Worm (Caenorhabditis elegans) whole organism, L2 larva: ENCODE data around the gene C25H3.11.
A peak's percentile ranks its signal among the peaks of the same experiment; 100 is the strongest.

Source experiments
- C34F6.9 ChIP-seq: fragments of 150-350 bp; optimal IDR thresholded peaks from 2 replicates; lab custom pipeline; 2014; ENCODE audit warnings: missing biosample characterization, missing genetic modification characterization
- F13H6.1 ChIP-seq: sonication (generic microtip); optimal IDR thresholded peaks from 2 replicates; lab custom pipeline; 2016; ENCODE audit warnings: missing genetic modification characterization, missing compliant biosample characterization
- Y55F3AM.14 ChIP-seq: fragments of 200-800 bp; sonication (Bioruptor generic); optimal IDR thresholded peaks from 2 replicates; lab custom pipeline; 2018; ENCODE audit warnings: mild to moderate bottlenecking, missing genetic modification characterization, missing compliant biosample characterization
- ZK546.5 ChIP-seq: sonication (generic microtip); optimal IDR thresholded peaks from 2 replicates; lab custom pipeline; 2017; ENCODE audit warnings: missing biosample characterization, missing genetic modification characterization
- aly-2 ChIP-seq: fragments of 150-350 bp; optimal IDR thresholded peaks from 2 replicates; lab custom pipeline; 2014; ENCODE audit warnings: missing biosample characterization, missing genetic modification characterization
- ama-1 ChIP-seq: fragments of 150-350 bp; optimal IDR thresholded peaks from 2 replicates; lab custom pipeline; 2018; ENCODE audit warnings: inconsistent platforms
- ceh-82 ChIP-seq: fragments of 150-350 bp; optimal IDR thresholded peaks from 2 replicates; lab custom pipeline; 2014; ENCODE audit warnings: missing biosample characterization, missing genetic modification characterization
- crh-2 ChIP-seq: sonication (generic microtip); optimal IDR thresholded peaks from 2 replicates; lab custom pipeline; 2017; ENCODE audit warnings: missing biosample characterization, missing genetic modification characterization
- dmd-4 ChIP-seq: sonication (generic microtip); optimal IDR thresholded peaks from 2 replicates; lab custom pipeline; 2017; ENCODE audit warnings: missing biosample characterization, missing genetic modification characterization
- egl-27 ChIP-seq: sonication (generic microtip); optimal IDR thresholded peaks from 3 replicates; lab custom pipeline; 2017; ENCODE audit warnings: missing biosample characterization, missing genetic modification reagents, missing genetic modification characterization
- elt-1 ChIP-seq: fragments of 150-350 bp; optimal IDR thresholded peaks from 2 replicates; lab custom pipeline; 2014; ENCODE audit warnings: missing biosample characterization, missing genetic modification characterization
- elt-3 ChIP-seq: sonication (generic microtip); optimal IDR thresholded peaks from 2 replicates; lab custom pipeline; 2017; ENCODE audit warnings: missing biosample characterization, missing genetic modification characterization
- fos-1 ChIP-seq: fragments of 150-350 bp; optimal IDR thresholded peaks from 2 replicates; lab custom pipeline; 2014; ENCODE audit warnings: missing biosample characterization, missing genetic modification characterization
- lin-11 ChIP-seq: fragments of 150-350 bp; sonication (generic microtip); optimal IDR thresholded peaks from 2 replicates; lab custom pipeline; 2014; ENCODE audit warnings: missing biosample characterization, missing genetic modification characterization, inconsistent platforms, mixed read lengths
- lin-13 ChIP-seq: fragments of 150-350 bp; optimal IDR thresholded peaks from 2 replicates; lab custom pipeline; 2014; ENCODE audit warnings: missing biosample characterization, missing genetic modification reagents, missing genetic modification characterization
- lin-39 ChIP-seq: fragments of 150-350 bp; optimal IDR thresholded peaks from 2 replicates; lab custom pipeline; 2014; ENCODE audit warnings: missing biosample characterization, missing genetic modification reagents, missing genetic modification characterization
- lsy-2 ChIP-seq, 2 experiments: fragments of 150-350 bp in 1 of 2; sonication (generic microtip) in 1 of 2; optimal IDR thresholded peaks; 2 replicates each; lab custom pipeline; 2014 to 2017; ENCODE audit warnings: missing biosample characterization in 2 of 2, missing genetic modification characterization in 2 of 2
- mab-5 ChIP-seq: fragments of 150-350 bp; optimal IDR thresholded peaks from 2 replicates; lab custom pipeline; 2014; ENCODE audit warnings: missing biosample characterization, missing genetic modification characterization
- mbf-1 ChIP-seq: sonication (generic microtip); optimal IDR thresholded peaks from 2 replicates; lab custom pipeline; 2017; ENCODE audit warnings: missing biosample characterization, missing genetic modification characterization
- mdl-1 ChIP-seq, 2 experiments: fragments of 150-350 bp in 1 of 2; sonication (generic microtip) in 1 of 2; optimal IDR thresholded peaks; 2 replicates each; lab custom pipeline; 2017; ENCODE audit warnings: missing biosample characterization in 2 of 2, missing genetic modification characterization in 2 of 2
- nhr-10 ChIP-seq: sonication (generic microtip); optimal IDR thresholded peaks from 2 replicates; lab custom pipeline; 2017; ENCODE audit warnings: missing biosample characterization, missing genetic modification characterization
- nhr-12 ChIP-seq: fragments of 150-350 bp; optimal IDR thresholded peaks from 2 replicates; lab custom pipeline; 2014; ENCODE audit warnings: missing biosample characterization, missing genetic modification characterization
- nhr-129 ChIP-seq: fragments of 150-350 bp; optimal IDR thresholded peaks from 2 replicates; lab custom pipeline; 2014; ENCODE audit warnings: missing biosample characterization, missing genetic modification characterization
- nhr-21 ChIP-seq: fragments of 150-350 bp; optimal IDR thresholded peaks from 2 replicates; lab custom pipeline; 2014; ENCODE audit warnings: missing biosample characterization, missing genetic modification characterization
- nhr-23 ChIP-seq: fragments of 150-350 bp; optimal IDR thresholded peaks from 2 replicates; lab custom pipeline; 2014; ENCODE audit warnings: missing biosample characterization, missing genetic modification reagents, missing genetic modification characterization
- nhr-237 ChIP-seq: fragments of 150-350 bp; optimal IDR thresholded peaks from 2 replicates; lab custom pipeline; 2014; ENCODE audit warnings: missing biosample characterization, missing genetic modification characterization
- nhr-6 ChIP-seq: fragments of 150-350 bp; optimal IDR thresholded peaks from 2 replicates; lab custom pipeline; 2014; ENCODE audit warnings: missing biosample characterization, missing genetic modification characterization
- nhr-77 ChIP-seq: fragments of 150-350 bp; optimal IDR thresholded peaks from 2 replicates; lab custom pipeline; 2014; ENCODE audit warnings: missing biosample characterization, missing genetic modification characterization
- peb-1 ChIP-seq: fragments of 150-350 bp; optimal IDR thresholded peaks from 2 replicates; lab custom pipeline; 2014; ENCODE audit warnings: missing biosample characterization, missing genetic modification characterization
- sem-4 ChIP-seq: fragments of 150-350 bp; optimal IDR thresholded peaks from 2 replicates; lab custom pipeline; 2014; ENCODE audit warnings: missing biosample characterization, missing genetic modification reagents, missing genetic modification characterization
- skn-1 ChIP-seq: sonication (generic microtip); optimal IDR thresholded peaks from 2 replicates; lab custom pipeline; 2017; ENCODE audit warnings: missing biosample characterization, missing genetic modification characterization
- sma-9 ChIP-seq, 2 experiments: fragments of 150-350 bp in 1 of 2; sonication (generic microtip) in 1 of 2; optimal IDR thresholded peaks; 2 replicates each; lab custom pipeline; 2014 to 2016; ENCODE audit warnings: missing genetic modification characterization in 2 of 2, mild to moderate bottlenecking in 1 of 2, missing biosample characterization in 1 of 2, missing compliant biosample characterization in 1 of 2, missing genetic modification reagents in 1 of 2, moderate library complexity in 1 of 2
- snpc-4 ChIP-seq: fragments of 150-350 bp; optimal IDR thresholded peaks from 2 replicates; lab custom pipeline; 2014; ENCODE audit warnings: missing biosample characterization, missing genetic modification characterization
- unc-39 ChIP-seq: fragments of 150-350 bp; optimal IDR thresholded peaks from 2 replicates; lab custom pipeline; 2014; ENCODE audit warnings: missing biosample characterization, missing genetic modification characterization
- unc-55 ChIP-seq: fragments of 150-350 bp; sonication (generic microtip); optimal IDR thresholded peaks from 3 replicates; lab custom pipeline; 2014; ENCODE audit warnings: missing biosample characterization, missing genetic modification reagents, missing genetic modification characterization
- unc-62 ChIP-seq: fragments of 150-350 bp; optimal IDR thresholded peaks from 2 replicates; lab custom pipeline; 2014; ENCODE audit warnings: missing biosample characterization, missing genetic modification reagents, missing genetic modification characterization
- zag-1 ChIP-seq: fragments of 150-350 bp; optimal IDR thresholded peaks from 2 replicates; lab custom pipeline; 2014; ENCODE audit warnings: missing biosample characterization, missing genetic modification characterization
- ztf-1 ChIP-seq: fragments of 200-800 bp; sonication (Bioruptor generic); conservative IDR thresholded peaks from 2 replicates; pipeline ENCODE4 v1.3.6; 2022; ENCODE audit warnings: missing genetic modification characterization, missing compliant biosample characterization
- ztf-11 ChIP-seq: sonication (generic microtip); optimal IDR thresholded peaks from 2 replicates; lab custom pipeline; 2017; ENCODE audit warnings: missing biosample characterization, missing genetic modification characterization

Gene C25H3.11

ce11 chrII:5725094-5725493, 36.3 kb upstream of the C25H3.11 start:
- TF ChIP-seq nhr-23: no peak
- peak; percentile 22 to 59 for TF ChIP-seq lsy-2 (tag; optimal IDR thresholded peaks at IDR 0.05; lab: Kevin White, UChicago)
- peak; percentile 38 for TF ChIP-seq lin-13 (GFP tag; lab: Kevin White, UChicago)
- TF ChIP-seq nhr-129 (tag; lab: Kevin White, UChicago): peak; percentile 89
- no peak for TF ChIP-seq nhr-237 (tag; lab: Kevin White, UChicago)
- TF ChIP-seq ztf-11 (tag; lab: Kevin White, UChicago): no peak
- peak; percentile 64 for TF ChIP-seq snpc-4 (tag; lab: Kevin White, UChicago)
- peak; percentile 3 for TF ChIP-seq ceh-82 (tag; lab: Kevin White, UChicago)
- peak; percentile 89 for TF ChIP-seq lin-11 (tag; lab: Kevin White, UChicago)
- no peak for TF ChIP-seq fos-1 (tag; lab: Kevin White, UChicago)
- peak; percentile 54 for TF ChIP-seq Y55F3AM.14 (GFP tag; lab: Kevin White, UChicago)
- no peak for TF ChIP-seq elt-1 (tag; lab: Kevin White, UChicago)
- TF ChIP-seq F13H6.1 (tag; lab: Kevin White, UChicago): peak; percentile 52
- TF ChIP-seq nhr-21 (tag; lab: Kevin White, UChicago): no peak
- TF ChIP-seq ztf-1 (GFP tag; lab: Robert Waterston, UW): no peak
- TF ChIP-seq mdl-1 (tag; optimal IDR thresholded peaks at IDR 0.05; lab: Kevin White, UChicago): peak in 1 of 2 experiments; percentile 55
- TF ChIP-seq unc-55 (GFP tag; lab: Kevin White, UChicago): peak; percentile 96
- TF ChIP-seq nhr-10 (tag; lab: Kevin White, UChicago): no peak
- TF ChIP-seq dmd-4 (tag; lab: Kevin White, UChicago): no peak
- no peak for TF ChIP-seq unc-62 (GFP tag; lab: Kevin White, UChicago)
- TF ChIP-seq C34F6.9 (tag; lab: Kevin White, UChicago): peak; percentile 88
- peak; percentile 49 for TF ChIP-seq mab-5
- no peak for TF ChIP-seq mbf-1 (tag; lab: Kevin White, UChicago)
- no peak for TF ChIP-seq elt-3
- no peak for TF ChIP-seq ama-1 (lab: Kevin White, UChicago)
- TF ChIP-seq egl-27: no peak
- peak; percentile 91 for TF ChIP-seq zag-1 (tag; lab: Kevin White, UChicago)
- TF ChIP-seq nhr-77: no peak
- TF ChIP-seq crh-2 (tag; lab: Kevin White, UChicago): peak; percentile 80
- peak; percentile 82 for TF ChIP-seq nhr-6 (tag; lab: Kevin White, UChicago)
- peak; percentile 53 for TF ChIP-seq sma-9 (GFP tag; optimal IDR thresholded peaks at IDR 0.05; lab: Kevin White, UChicago)
- no peak for TF ChIP-seq sma-9 (tag; optimal IDR thresholded peaks at IDR 0.05; lab: Kevin White, UChicago)
- TF ChIP-seq unc-39: no peak
- TF ChIP-seq ZK546.5 (tag; lab: Kevin White, UChicago): no peak
- TF ChIP-seq lin-39 (tag; lab: Kevin White, UChicago): peak; percentile 20
- TF ChIP-seq sem-4: peak; percentile 53

- no peak for TF ChIP-seq mbf-1 (tag; lab: Kevin White, UChicago)
- TF ChIP-seq ceh-82 (tag; lab: Kevin White, UChicago): no peak
- no peak for TF ChIP-seq aly-2
- TF ChIP-seq mdl-1 (tag; optimal IDR thresholded peaks at IDR 0.05; lab: Kevin White, UChicago): no peak
- no peak for TF ChIP-seq peb-1
- no peak for TF ChIP-seq skn-1 (tag; lab: Kevin White, UChicago)
These were observed 31.0 kb upstream of the C25H3.11 start, which contains the start of gene damt-1 for ce11 chrII:5719848-5720247. TSS of gene damt-1 (plus strand) at chrII:5720148.

ce11 chrII:5717831-5718230, 29.0 kb upstream of the C25H3.11 start, which contains the start of gene zipt-3:
TSS of gene zipt-3 (plus strand) at chrII:5718131.
- TF ChIP-seq nhr-12: no peak
- TF ChIP-seq dmd-4 (tag; lab: Kevin White, UChicago): no peak
- TF ChIP-seq fos-1 (tag; lab: Kevin White, UChicago): no peak
- no peak for TF ChIP-seq lin-11 (tag; lab: Kevin White, UChicago)
- TF ChIP-seq nhr-6 (tag; lab: Kevin White, UChicago): no peak
